Fruit fly (Drosophila melanogaster) whole organism, embryonic: ENCODE measurements around the gene CG14342.

ENCODE experiments used
- Ada2b ChIP-seq: fragments of 200-800 bp; sonication (Bioruptor generic); IDR thresholded peaks from 2 replicates; pipeline ENCODE4 v1.3.6; 2022; ENCODE audit warnings: missing biosample characterization, missing genetic modification characterization
- Aef1 ChIP-seq: fragments of 200-800 bp; sonication (Bioruptor generic); IDR thresholded peaks from 3 replicates; pipeline ENCODE4 v1.3.6; 2022; ENCODE audit warnings: missing biosample characterization, missing genetic modification characterization
- Atf6 ChIP-seq: fragments of 200-800 bp; sonication (Bioruptor generic); IDR thresholded peaks from 2 replicates; pipeline ENCODE4 v1.3.6; 2022; ENCODE audit warnings: missing biosample characterization, missing genetic modification characterization
- C15 ChIP-seq: fragments of 200-800 bp; sonication (Bioruptor generic); IDR thresholded peaks from 3 replicates; pipeline ENCODE4 v1.3.6; 2022; ENCODE audit warnings: missing biosample characterization, missing genetic modification characterization
- CG11093 ChIP-seq: fragments of 200-800 bp; sonication (Bioruptor generic); IDR thresholded peaks from 3 replicates; pipeline ENCODE4 v1.3.6; 2022; ENCODE audit warnings: missing biosample characterization, missing genetic modification characterization
- CG11723 ChIP-seq: fragments of 200-800 bp; sonication (Bioruptor generic); optimal IDR thresholded peaks from 2 replicates; lab custom pipeline; 2017; ENCODE audit warnings: missing biosample characterization, mild to moderate bottlenecking, missing genetic modification characterization
- CG12299 ChIP-seq: fragments of 200-800 bp; sonication (Bioruptor generic); optimal IDR thresholded peaks from 2 replicates; lab custom pipeline; 2018; ENCODE audit warnings: missing biosample characterization, mild to moderate bottlenecking, missing genetic modification characterization
- CG13624 ChIP-seq: fragments of 200-800 bp; sonication (Bioruptor generic); optimal IDR thresholded peaks from 2 replicates; lab custom pipeline; 2016; ENCODE audit warnings: missing biosample characterization, missing genetic modification characterization
- CG14014 ChIP-seq: fragments of 200-800 bp; sonication (Bioruptor generic); IDR thresholded peaks from 2 replicates; pipeline ENCODE4 v1.3.6; 2022; ENCODE audit warnings: missing biosample characterization, missing genetic modification characterization
- CG2129 ChIP-seq: fragments of 200-800 bp; sonication (Bioruptor generic); IDR thresholded peaks from 2 replicates; pipeline ENCODE4 v1.3.6; 2022; ENCODE audit warnings: missing biosample characterization, missing genetic modification characterization; ENCODE audit not compliant: partially characterized antibody
- CG31365 ChIP-seq: fragments of 200-800 bp; sonication (Bioruptor generic); optimal IDR thresholded peaks from 2 replicates; lab custom pipeline; 2018; ENCODE audit warnings: missing biosample characterization, mild to moderate bottlenecking, missing genetic modification characterization
- CG31441 ChIP-seq: fragments of 200-800 bp; sonication (Bioruptor generic); IDR thresholded peaks from 2 replicates; pipeline ENCODE4 v1.3.6; 2022; ENCODE audit warnings: missing biosample characterization, missing genetic modification characterization
- CG34224 ChIP-seq: fragments of 200-800 bp; sonication (Bioruptor generic); IDR thresholded peaks from 3 replicates; pipeline ENCODE4 v1.3.6; 2022; ENCODE audit warnings: missing biosample characterization, missing genetic modification characterization; ENCODE audit not compliant: partially characterized antibody
- CG34422 ChIP-seq: fragments of 200-800 bp; sonication (Bioruptor generic); IDR thresholded peaks from 3 replicates; pipeline ENCODE4 v1.3.6; 2022; ENCODE audit warnings: missing biosample characterization, missing genetic modification characterization
- CG4360 ChIP-seq: fragments of 200-800 bp; sonication (Bioruptor generic); IDR thresholded peaks from 2 replicates; pipeline ENCODE4 v1.3.6; 2022; ENCODE audit warnings: missing biosample characterization, missing genetic modification characterization
- CG7928 ChIP-seq: fragments of 200-800 bp; sonication (Bioruptor generic); optimal IDR thresholded peaks from 2 replicates; lab custom pipeline; 2017; ENCODE audit warnings: missing biosample characterization, mild to moderate bottlenecking, missing genetic modification characterization
- CG8765 ChIP-seq: fragments of 200-800 bp; sonication (Bioruptor generic); IDR thresholded peaks from 2 replicates; pipeline ENCODE4 v1.3.6; 2022; ENCODE audit warnings: missing biosample characterization, missing genetic modification characterization
- Dek ChIP-seq: fragments of 200-800 bp; sonication (Bioruptor generic); optimal IDR thresholded peaks from 3 replicates; lab custom pipeline; 2019; ENCODE audit warnings: missing biosample characterization, mild to moderate bottlenecking, missing genetic modification characterization, moderate library complexity
- Dfd ChIP-seq, 2 experiments: fragments of >200 bp; optimal IDR thresholded peaks; 2 replicates each; lab custom pipeline; 2017; ENCODE audit warnings: missing biosample characterization in 2 of 2, missing genetic modification characterization in 2 of 2
- Drgx ChIP-seq: fragments of 200-800 bp; sonication (Bioruptor generic); IDR thresholded peaks from 2 replicates; pipeline ENCODE4 v1.3.6; 2022; ENCODE audit warnings: missing biosample characterization, missing genetic modification characterization
- Gsc ChIP-seq: fragments of 200-800 bp; sonication (Bioruptor generic); IDR thresholded peaks from 2 replicates; pipeline ENCODE4 v1.3.6; 2022; ENCODE audit warnings: missing biosample characterization, missing genetic modification characterization
- HmgD ChIP-seq: fragments of 200-800 bp; sonication (Bioruptor generic); optimal IDR thresholded peaks from 3 replicates; lab custom pipeline; 2016; ENCODE audit warnings: missing biosample characterization, missing genetic modification characterization
- Lim3 ChIP-seq: fragments of 200-800 bp; sonication (Bioruptor generic); IDR thresholded peaks from 2 replicates; pipeline ENCODE4 v1.3.6; 2022; ENCODE audit warnings: missing biosample characterization, missing genetic modification characterization
- Med ChIP-seq: fragments of 200-800 bp; sonication (Bioruptor generic); peaks from one replicate; lab custom pipeline; 2016; ENCODE audit warnings: missing biosample characterization, missing genetic modification characterization, mild to moderate bottlenecking, inconsistent platforms, moderate library complexity
- Mrtf ChIP-seq: fragments of 200-800 bp; sonication (Bioruptor generic); IDR thresholded peaks from 3 replicates; pipeline ENCODE4 v1.3.6; 2022; ENCODE audit warnings: missing biosample characterization, missing genetic modification characterization
- Opbp ChIP-seq: fragments of 200-800 bp; sonication (Bioruptor generic); IDR thresholded peaks from 3 replicates; pipeline ENCODE4 v1.3.6; 2022; ENCODE audit warnings: missing biosample characterization, missing genetic modification characterization; ENCODE audit not compliant: partially characterized antibody
- ap ChIP-seq: fragments of 200-800 bp; sonication (Bioruptor generic); IDR thresholded peaks from 2 replicates; pipeline ENCODE4 v1.3.6; 2022; ENCODE audit warnings: missing biosample characterization, missing genetic modification characterization
- bab2 ChIP-seq: fragments of 200-800 bp; sonication (Bioruptor generic); optimal IDR thresholded peaks from 2 replicates; lab custom pipeline; 2016; ENCODE audit warnings: missing biosample characterization, missing genetic modification characterization
- bsh ChIP-seq, 2 experiments: fragments of 200-800 bp; sonication (Bioruptor generic); optimal IDR thresholded peaks; 2 replicates each; lab custom pipeline; 2017 to 2018; ENCODE audit warnings: mild to moderate bottlenecking in 2 of 2, missing biosample characterization in 2 of 2, missing genetic modification characterization in 2 of 2, moderate library complexity in 1 of 2
- cg ChIP-seq: fragments of 200-800 bp; sonication (Bioruptor generic); optimal IDR thresholded peaks from 3 replicates; lab custom pipeline; 2019; ENCODE audit warnings: missing biosample characterization, mild to moderate bottlenecking, missing genetic modification characterization, moderate library complexity
- cwo ChIP-seq: fragments of 200-800 bp; sonication (Bioruptor generic); optimal IDR thresholded peaks from 3 replicates; lab custom pipeline; 2017; ENCODE audit warnings: missing biosample characterization, missing genetic modification characterization, mild to moderate bottlenecking, moderate library complexity, missing genetic modification reagents
- exex ChIP-seq: fragments of 200-800 bp; sonication (Bioruptor generic); optimal IDR thresholded peaks from 4 replicates; lab custom pipeline; 2018; ENCODE audit warnings: missing biosample characterization, mild to moderate bottlenecking, missing genetic modification characterization, moderate library complexity
- fd96Cb ChIP-seq: fragments of 200-800 bp; sonication (Bioruptor generic); optimal IDR thresholded peaks from 2 replicates; lab custom pipeline; 2018; ENCODE audit warnings: missing biosample characterization, mild to moderate bottlenecking, missing genetic modification characterization, moderate library complexity
- gsb-n ChIP-seq: fragments of 200-800 bp; sonication (Bioruptor generic); optimal IDR thresholded peaks from 3 replicates; lab custom pipeline; 2018; ENCODE audit warnings: missing biosample characterization, mild to moderate bottlenecking, missing genetic modification characterization
- hb ChIP-seq: fragments of 200-800 bp; sonication (Bioruptor generic); IDR thresholded peaks from 3 replicates; pipeline ENCODE4 v1.3.6; 2022; ENCODE audit warnings: missing biosample characterization, missing genetic modification characterization; ENCODE audit not compliant: partially characterized antibody
- klu ChIP-seq: fragments of 200-800 bp; sonication (Bioruptor generic); IDR thresholded peaks from 2 replicates; pipeline ENCODE4 v1.3.6; 2022; ENCODE audit warnings: missing biosample characterization, missing genetic modification characterization
- lola ChIP-seq, 3 experiments: fragments of >200 bp in 2 of 3; fragments of 200-800 bp in 1 of 3; sonication (Bioruptor generic) in 1 of 3; optimal IDR thresholded peaks; 2 replicates each; lab custom pipeline; 2017 to 2019; ENCODE audit warnings: missing biosample characterization in 3 of 3, missing genetic modification characterization in 3 of 3, mild to moderate bottlenecking in 1 of 3, moderate library complexity in 1 of 3
- maf-S ChIP-seq: fragments of 200-800 bp; sonication (Bioruptor generic); optimal IDR thresholded peaks from 2 replicates; lab custom pipeline; 2016; ENCODE audit warnings: missing biosample characterization, missing genetic modification characterization
- nau ChIP-seq: fragments of 200-800 bp; sonication (Bioruptor generic); optimal IDR thresholded peaks from 3 replicates; lab custom pipeline; 2017; ENCODE audit warnings: missing biosample characterization, mild to moderate bottlenecking, missing genetic modification characterization, missing genetic modification reagents
- nerfin-2 ChIP-seq: fragments of 200-800 bp; sonication (Bioruptor generic); IDR thresholded peaks from 2 replicates; pipeline ENCODE4 v1.3.6; 2022; ENCODE audit warnings: missing biosample characterization, missing genetic modification characterization; ENCODE audit not compliant: partially characterized antibody
- otp ChIP-seq: fragments of 200-800 bp; sonication (Bioruptor generic); IDR thresholded peaks from 3 replicates; pipeline ENCODE4, ENCODE4 v1.3.6; 2022; ENCODE audit warnings: missing biosample characterization, missing genetic modification characterization
- phol ChIP-seq: fragments of 200-800 bp; sonication (Bioruptor generic); optimal IDR thresholded peaks from 3 replicates; lab custom pipeline; 2018; ENCODE audit warnings: missing biosample characterization, mild to moderate bottlenecking, missing genetic modification characterization, moderate library complexity
- row ChIP-seq: fragments of 200-800 bp; sonication (Bioruptor generic); IDR thresholded peaks from 3 replicates; pipeline ENCODE4 v1.3.6; 2022; ENCODE audit warnings: missing biosample characterization, missing genetic modification characterization
- sd ChIP-seq: fragments of 200-800 bp; sonication (Bioruptor generic); optimal IDR thresholded peaks from 3 replicates; lab custom pipeline; 2018; ENCODE audit warnings: missing biosample characterization, mild to moderate bottlenecking, missing genetic modification characterization, moderate library complexity
- sens ChIP-seq: fragments of 200-800 bp; sonication (Bioruptor generic); peaks from one replicate; lab custom pipeline; 2016; ENCODE audit warnings: missing biosample characterization, missing genetic modification characterization
- sima ChIP-seq: fragments of 200-800 bp; sonication (Bioruptor generic); optimal IDR thresholded peaks from 2 replicates; lab custom pipeline; 2016; ENCODE audit warnings: missing biosample characterization, missing genetic modification characterization
- trh ChIP-seq: fragments of 200-800 bp; sonication (Bioruptor generic); optimal IDR thresholded peaks from 2 replicates; lab custom pipeline; 2016; ENCODE audit warnings: missing biosample characterization, missing genetic modification characterization
- ttk ChIP-seq: fragments of 200-800 bp; sonication (Bioruptor generic); IDR thresholded peaks from 2 replicates; pipeline ENCODE4 v2.1.2; 2022; ENCODE audit warnings: missing biosample characterization, missing genetic modification characterization
- tx ChIP-seq: fragments of 200-800 bp; sonication (Bioruptor generic); optimal IDR thresholded peaks from 2 replicates; lab custom pipeline; 2016; ENCODE audit warnings: missing biosample characterization, missing genetic modification characterization
- wdn ChIP-seq: fragments of 200-800 bp; sonication (Bioruptor generic); IDR thresholded peaks from 2 replicates; pipeline ENCODE4 v1.3.6; 2022; ENCODE audit warnings: missing biosample characterization, missing genetic modification characterization

Gene CG14342

dm6 chr2L:1158519-1159319, 45.3 kb upstream of the CG14342 start, which contains the start of gene Tango14 (continued):
- no peak for TF ChIP-seq nau (GFP tag; lab: Kevin White, UChicago)
- no peak for TF ChIP-seq Opbp
- no peak for TF ChIP-seq C15 (GFP tag; lab: Robert Waterston, UW)
- TF ChIP-seq CG8765 (GFP tag; lab: Robert Waterston, UW): no peak
- no peak for TF ChIP-seq fd96Cb
- no peak for TF ChIP-seq CG7928 (GFP tag; lab: Kevin White, UChicago)
- 0 out of 3 replicates have a peak, but pooled peaks have one; percentile 52 for TF ChIP-seq hb (GFP tag; lab: Robert Waterston, UW)
- TF ChIP-seq bab2 (GFP tag; lab: Kevin White, UChicago): no peak
- no peak for TF ChIP-seq maf-S (GFP tag; lab: Kevin White, UChicago)
- no peak for TF ChIP-seq CG34224 (GFP tag; lab: Robert Waterston, UW)
- no peak for TF ChIP-seq cg (GFP tag; lab: Kevin White, UChicago)
- no peak for TF ChIP-seq tx (GFP tag; lab: Kevin White, UChicago)
- peak; percentile 68 for TF ChIP-seq cwo
- TF ChIP-seq CG31365 (tag; lab: Kevin White, UChicago): no peak
- TF ChIP-seq otp (GFP tag; lab: Robert Waterston, UW): 0 out of 3 replicates have a peak, but pooled peaks have one; percentile 23
- no peak for TF ChIP-seq ttk (GFP tag; lab: Robert Waterston, UW)
- TF ChIP-seq bsh (GFP tag; optimal IDR thresholded peaks at IDR 0.05; lab: Kevin White, UChicago): no peak
- no peak for TF ChIP-seq klu (GFP tag; lab: Robert Waterston, UW)
- no peak for TF ChIP-seq Gsc (GFP tag; lab: Robert Waterston, UW)
- TF ChIP-seq sens (GFP tag; lab: Kevin White, UChicago): peak; percentile 59
- TF ChIP-seq trh (GFP tag; lab: Kevin White, UChicago): no peak
- no peak for TF ChIP-seq HmgD (GFP tag; lab: Kevin White, UChicago)
- no peak for TF ChIP-seq CG11723 (GFP tag; lab: Kevin White, UChicago)
- TF ChIP-seq phol (tag; lab: Kevin White, UChicago): no peak
- no peak for TF ChIP-seq exex
- 0 out of 3 replicates have a peak, but pooled peaks have one; percentile 53 for TF ChIP-seq row (GFP tag; lab: Robert Waterston, UW)
- TF ChIP-seq CG14014 (GFP tag; lab: Robert Waterston, UW): no peak
- no peak for TF ChIP-seq CG2129 (GFP tag; lab: Robert Waterston, UW)
- no peak for TF ChIP-seq Drgx (GFP tag; lab: Robert Waterston, UW)
- no peak for TF ChIP-seq CG12299 (tag; lab: Kevin White, UChicago)
- TF ChIP-seq Lim3 (GFP tag; lab: Robert Waterston, UW): no peak
- no peak for TF ChIP-seq CG4360
- no peak for TF ChIP-seq Aef1 (GFP tag; lab: Robert Waterston, UW)
- no peak for TF ChIP-seq Dek (tag; lab: Kevin White, UChicago)
- no peak for TF ChIP-seq Ada2b (GFP tag; lab: Robert Waterston, UW)
- TF ChIP-seq lola (GFP tag; optimal IDR thresholded peaks at IDR 0.05; lab: Kevin White, UChicago): peak in 1 of 3 experiments; percentile 14
- no peak for TF ChIP-seq Atf6 (GFP tag; lab: Robert Waterston, UW)
- TF ChIP-seq sima (GFP tag; lab: Kevin White, UChicago): no peak
- TF ChIP-seq gsb-n: no peak
- no peak for TF ChIP-seq CG31441 (GFP tag; lab: Robert Waterston, UW)
- peak; percentile 96 for TF ChIP-seq sd (tag; lab: Kevin White, UChicago)
- TF ChIP-seq wdn: no peak
- TF ChIP-seq Mrtf (GFP tag; lab: Robert Waterston, UW): no peak
- TF ChIP-seq CG34422 (GFP tag; lab: Robert Waterston, UW): peak; percentile 78; the same call in 2 of the 3 replicates
- TF ChIP-seq CG13624 (GFP tag; lab: Kevin White, UChicago): no peak
- no peak for TF ChIP-seq CG11093 (GFP tag; lab: Robert Waterston, UW)
- TF ChIP-seq nerfin-2: peak; percentile 52; the same call in 1 of the 2 replicates
- TF ChIP-seq ap (GFP tag; lab: Robert Waterston, UW): no peak
- TF ChIP-seq Dfd (GFP tag; optimal IDR thresholded peaks at IDR 0.05; lab: Kevin White, UChicago): no peak
- TF ChIP-seq Med (GFP tag; lab: Kevin White, UChicago): peak; percentile 68
